Worm (Caenorhabditis elegans) whole organism, late embryonic: ENCODE results near the gene Y5H2B.3.

Experiments
- C38D4.7 ChIP-seq: fragments of 200-800 bp; sonication (Bioruptor generic); optimal IDR thresholded peaks from 2 replicates; lab custom pipeline; 2018; ENCODE audit warnings: mild to moderate bottlenecking, missing genetic modification characterization, moderate library complexity, missing compliant biosample characterization
- ahr-1 ChIP-seq: sonication (generic microtip); optimal IDR thresholded peaks from 2 replicates; lab custom pipeline; 2016; ENCODE audit warnings: missing genetic modification characterization, missing compliant biosample characterization
- dmd-4 ChIP-seq: sonication (generic microtip); optimal IDR thresholded peaks from 2 replicates; lab custom pipeline; 2016; ENCODE audit warnings: borderline replicate concordance, missing genetic modification characterization, missing compliant biosample characterization
- fax-1 ChIP-seq: sonication (generic microtip); optimal IDR thresholded peaks from 2 replicates; lab custom pipeline; 2016; ENCODE audit warnings: missing genotype, missing genetic modification characterization, missing compliant biosample characterization
- nhr-11 ChIP-seq: fragments of 150-350 bp; optimal IDR thresholded peaks from 2 replicates; lab custom pipeline; 2014; ENCODE audit warnings: missing biosample characterization, missing genetic modification characterization
- nhr-232 ChIP-seq: sonication (generic microtip); optimal IDR thresholded peaks from 2 replicates; lab custom pipeline; 2016; ENCODE audit warnings: missing genetic modification characterization, missing compliant biosample characterization
- syd-9 ChIP-seq: sonication (generic microtip); optimal IDR thresholded peaks from 2 replicates; lab custom pipeline; 2016; ENCODE audit warnings: mild to moderate bottlenecking, missing genetic modification characterization, moderate library complexity, missing compliant biosample characterization

- TF ChIP-seq dmd-4: no peak
- no peak for TF ChIP-seq fax-1
- TF ChIP-seq C38D4.7 (GFP tag; lab: Kevin White, UChicago): no peak
- TF ChIP-seq nhr-232 (tag; lab: Kevin White, UChicago): no peak
- no peak for TF ChIP-seq nhr-11 (tag; lab: Kevin White, UChicago)
- no peak for TF ChIP-seq syd-9 (tag; lab: Kevin White, UChicago)
- no peak for TF ChIP-seq ahr-1
Measured at ce11 chrV:2151458-2151857, 36.6 kb upstream of the Y5H2B.3 start, which contains the start of gene srbc-24.
